Fruit fly (Drosophila melanogaster): ENCODE results near the gene Gyc89Db.

Gene Gyc89Db

DNA sequence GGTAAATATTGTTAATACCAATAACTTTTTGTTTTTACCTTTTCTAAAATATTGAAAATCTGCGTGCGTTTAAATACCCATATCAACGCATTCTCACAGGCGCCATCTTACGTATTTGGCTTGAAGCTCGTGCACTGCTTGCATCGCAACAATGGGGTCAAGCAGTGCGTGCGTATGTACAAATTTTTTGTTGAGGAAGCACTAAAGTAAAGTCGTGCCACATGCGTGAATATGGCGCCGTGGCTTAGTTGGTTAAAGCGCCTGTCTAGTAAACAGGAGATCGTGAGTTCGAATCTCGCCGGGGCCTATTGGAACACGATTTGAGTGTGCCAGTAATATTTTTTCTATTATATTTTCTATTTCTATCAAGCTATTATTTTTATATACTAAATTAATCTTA, 45.2 kb upstream of the Gyc89Db start (continued):
- TF ChIP-seq CG2712 (tag; optimal IDR thresholded peaks at IDR 0.05) = peak; percentile 61
- no peak for TF ChIP-seq CG6175 (GFP tag; IDR thresholded peaks at IDR 0.05)
- peak; percentile 56 for TF ChIP-seq grau (tag; optimal IDR thresholded peaks at IDR 0.05)
- no peak for TF ChIP-seq crc (GFP tag; optimal IDR thresholded peaks at IDR 0.05)
- peak; percentile 79 for TF ChIP-seq CG17912 (GFP tag; optimal IDR thresholded peaks at IDR 0.05)
- 0 out of 2 replicates have a peak, but pooled peaks have one; percentile 21 for TF ChIP-seq CG3847 (GFP tag; IDR thresholded peaks at IDR 0.05)
- TF ChIP-seq klu (GFP tag; IDR thresholded peaks at IDR 0.05) = no peak
- peak; percentile 39; the same call in 1 of the 2 replicates for TF ChIP-seq sna (GFP tag; IDR thresholded peaks at IDR 0.05; ENCODE audit: partially characterized antibody)
- no peak for TF ChIP-seq sc (optimal IDR thresholded peaks at IDR 0.05)
- TF ChIP-seq sc (GFP tag; optimal IDR thresholded peaks at IDR 0.05) = no peak
- peak; percentile 84 for TF ChIP-seq HmgZ (tag; optimal IDR thresholded peaks at IDR 0.05)
- peak; percentile 19 for TF ChIP-seq CG12391 (tag; optimal IDR thresholded peaks at IDR 0.05)
- no peak for TF ChIP-seq CG15479 (GFP tag; optimal IDR thresholded peaks at IDR 0.05)
- no peak for TF ChIP-seq Doc3 (GFP tag; IDR thresholded peaks at IDR 0.05; ENCODE audit: partially characterized antibody)
- no peak for TF ChIP-seq da (GFP tag; optimal IDR thresholded peaks at IDR 0.05)
- no peak for TF ChIP-seq kah (GFP tag; optimal IDR thresholded peaks at IDR 0.05)
- no peak for TF ChIP-seq CG11695 (GFP tag; IDR thresholded peaks at IDR 0.05)
- TF ChIP-seq YL-1 (GFP tag; optimal IDR thresholded peaks at IDR 0.05) = no peak
- peak; percentile 76 for TF ChIP-seq vvl (GFP tag; IDR thresholded peaks at IDR 0.05)
- peak; percentile 16 for TF ChIP-seq Abd-B (GFP tag; optimal IDR thresholded peaks at IDR 0.05)
- TF ChIP-seq CG34422 (GFP tag; IDR thresholded peaks at IDR 0.05) = peak; percentile 32; the same call in 1 of the 3 replicates
- no peak for TF ChIP-seq B-H1 (GFP tag; IDR thresholded peaks at IDR 0.05)
- TF ChIP-seq HLHmδ (GFP tag; optimal IDR thresholded peaks at IDR 0.05) = no peak
- TF ChIP-seq CG6813 (GFP tag; optimal IDR thresholded peaks at IDR 0.05) = no peak
- TF ChIP-seq HHEX (GFP tag; optimal IDR thresholded peaks at IDR 0.05) = no peak
- TF ChIP-seq CG30020 (tag; optimal IDR thresholded peaks at IDR 0.05) = no peak
- TF ChIP-seq CG18599 (GFP tag; optimal IDR thresholded peaks at IDR 0.05) = no peak
- peak; percentile 45; the same call in 2 of the 3 replicates for TF ChIP-seq vnd (GFP tag; IDR thresholded peaks at IDR 0.05; ENCODE audit: partially characterized antibody)
- TF ChIP-seq btn (GFP tag; optimal IDR thresholded peaks at IDR 0.05) = no peak
- TF ChIP-seq grn (GFP tag; optimal IDR thresholded peaks at IDR 0.05) = no peak
- TF ChIP-seq Spps (tag; optimal IDR thresholded peaks at IDR 0.05) = no peak
- TF ChIP-seq Doc2 (GFP tag; IDR thresholded peaks at IDR 0.05) = no peak
- peak; percentile 13 for TF ChIP-seq CG18262 (tag; optimal IDR thresholded peaks at IDR 0.05)
- TF ChIP-seq ssp (GFP tag; IDR thresholded peaks at IDR 0.05) = no peak
- TF ChIP-seq CG4854 (GFP tag; optimal IDR thresholded peaks at IDR 0.05) = peak; percentile 20
- TF ChIP-seq tup (GFP tag; optimal IDR thresholded peaks at IDR 0.05) = no peak
- TF ChIP-seq tin (GFP tag; optimal IDR thresholded peaks at IDR 0.05) = peak; percentile 33
- TF ChIP-seq CG15073 (GFP tag; optimal IDR thresholded peaks at IDR 0.05) = no peak
- peak; percentile 39; the same call in 1 of the 2 replicates for TF ChIP-seq Ptx1 (GFP tag; IDR thresholded peaks at IDR 0.05)
- peak; percentile 73; the same call in 3 of the 4 replicates for TF ChIP-seq chinmo (GFP tag; IDR thresholded peaks at IDR 0.05; ENCODE audit: partially characterized antibody)
- peak; percentile 10 for TF ChIP-seq pum (GFP tag; optimal IDR thresholded peaks at IDR 0.05)
- peak; percentile 70 for TF ChIP-seq sd (tag; optimal IDR thresholded peaks at IDR 0.05)
- no peak for TF ChIP-seq CG9215 (GFP tag; IDR thresholded peaks at IDR 0.05)
- TF ChIP-seq nau (GFP tag; optimal IDR thresholded peaks at IDR 0.05) = no peak
- TF ChIP-seq sim (GFP tag; IDR thresholded peaks at IDR 0.05) = no peak
- TF ChIP-seq pnt (GFP tag; optimal IDR thresholded peaks at IDR 0.05) = peak; percentile 4
- TF ChIP-seq CG10366 (GFP tag; IDR thresholded peaks at IDR 0.05) = 0 out of 2 replicates have a peak, but pooled peaks have one; percentile 20
- no peak for TF ChIP-seq Hand (GFP tag; optimal IDR thresholded peaks at IDR 0.05)
- no peak for TF ChIP-seq E2f1 (GFP tag; IDR thresholded peaks at IDR 0.05)
- peak; percentile 47 to 57 for TF ChIP-seq dpn (GFP tag; optimal IDR thresholded peaks at IDR 0.05)
- no peak for TF ChIP-seq Atf6 (GFP tag; IDR thresholded peaks at IDR 0.05)

All from whole organism, embryonic.